Worm (Caenorhabditis elegans) whole organism, mixed stage, embryonic: ENCODE data around the gene F15E6.3.

Experiments
- M03D4.4 ChIP-seq: sonication (generic microtip); optimal IDR thresholded peaks from 2 replicates; lab custom pipeline; 2017; ENCODE audit warnings: mild to moderate bottlenecking, missing genetic modification characterization, missing compliant biosample characterization
- bed-3 ChIP-seq: fragments of 200-800 bp; sonication (Bioruptor generic); optimal IDR thresholded peaks from 3 replicates; lab custom pipeline; 2018; ENCODE audit warnings: mild to moderate bottlenecking, missing genetic modification characterization, moderate library complexity, missing compliant biosample characterization
- blmp-1 ChIP-seq: fragments of 150-350 bp; optimal IDR thresholded peaks from 2 replicates; lab custom pipeline; 2014; ENCODE audit warnings: missing biosample characterization, missing genetic modification characterization
- ceh-43 ChIP-seq: fragments of 200-800 bp; sonication (Bioruptor generic); optimal IDR thresholded peaks from 2 replicates; lab custom pipeline; 2018; ENCODE audit warnings: mild to moderate bottlenecking, missing genetic modification characterization, moderate library complexity, missing compliant biosample characterization
- ceh-83 ChIP-seq: fragments of 200-800 bp; sonication (Bioruptor generic); optimal IDR thresholded peaks from 2 replicates; lab custom pipeline; 2018; ENCODE audit warnings: mild to moderate bottlenecking, missing genetic modification characterization, missing compliant biosample characterization
- ces-1 ChIP-seq: fragments of 150-350 bp; optimal IDR thresholded peaks from 2 replicates; lab custom pipeline; 2014; ENCODE audit warnings: missing biosample characterization, missing genetic modification reagents, missing genetic modification characterization
- drap-1 ChIP-seq: fragments of 200-800 bp; sonication (Bioruptor generic); optimal IDR thresholded peaks from 3 replicates; lab custom pipeline; 2018; ENCODE audit warnings: mild to moderate bottlenecking, missing genetic modification characterization, missing compliant biosample characterization
- elt-1 ChIP-seq: sonication (generic microtip); optimal IDR thresholded peaks from 2 replicates; lab custom pipeline; 2017; ENCODE audit warnings: missing genetic modification characterization, mild to moderate bottlenecking, missing compliant biosample characterization, antibody characterized with exemption, moderate library complexity, borderline replicate concordance; ENCODE audit not compliant: insufficient read depth
- elt-3 ChIP-seq: fragments of 150-350 bp; optimal IDR thresholded peaks from 2 replicates; lab custom pipeline; 2014; ENCODE audit warnings: missing biosample characterization, missing genetic modification characterization
- flh-1 ChIP-seq: fragments of 200-800 bp; sonication (Bioruptor generic); optimal IDR thresholded peaks from 2 replicates; lab custom pipeline; 2018; ENCODE audit warnings: mild to moderate bottlenecking, missing genetic modification characterization, moderate library complexity, missing compliant biosample characterization
- ham-2 ChIP-seq: fragments of 200-800 bp; sonication (Bioruptor generic); optimal IDR thresholded peaks from 2 replicates; lab custom pipeline; 2018; ENCODE audit warnings: mild to moderate bottlenecking, missing genetic modification characterization, missing compliant biosample characterization
- hlh-1 ChIP-seq: fragments of 150-350 bp; optimal IDR thresholded peaks from 2 replicates; lab custom pipeline; 2014; ENCODE audit warnings: missing biosample characterization, missing genetic modification reagents, missing genetic modification characterization
- lin-32 ChIP-seq: fragments of 200-800 bp; sonication (Bioruptor generic); optimal IDR thresholded peaks from 2 replicates; lab custom pipeline; 2018; ENCODE audit warnings: mild to moderate bottlenecking, missing genetic modification characterization, missing compliant biosample characterization
- lsy-2 ChIP-seq: fragments of 150-350 bp; optimal IDR thresholded peaks from 2 replicates; lab custom pipeline; 2014; ENCODE audit warnings: missing biosample characterization, missing genetic modification characterization
- mab-5 ChIP-seq: fragments of 150-350 bp; optimal IDR thresholded peaks from 2 replicates; lab custom pipeline; 2014; ENCODE audit warnings: missing biosample characterization, missing genetic modification characterization
- mep-1 ChIP-seq: fragments of 150-350 bp; optimal IDR thresholded peaks from 2 replicates; lab custom pipeline; 2017; ENCODE audit warnings: missing biosample characterization, missing genetic modification reagents, missing genetic modification characterization, inconsistent platforms
- mls-2 ChIP-seq: sonication (generic microtip); optimal IDR thresholded peaks from 2 replicates; lab custom pipeline; 2016; ENCODE audit warnings: mild to moderate bottlenecking, missing genetic modification characterization, moderate library complexity, missing compliant biosample characterization
- nhr-12 ChIP-seq: fragments of 150-350 bp; optimal IDR thresholded peaks from 2 replicates; lab custom pipeline; 2014; ENCODE audit warnings: missing biosample characterization, missing genetic modification characterization
- nhr-2 ChIP-seq: fragments of 150-350 bp; optimal IDR thresholded peaks from 2 replicates; lab custom pipeline; 2014; ENCODE audit warnings: missing biosample characterization, missing genetic modification characterization
- nhr-237 ChIP-seq: fragments of 150-350 bp; optimal IDR thresholded peaks from 2 replicates; lab custom pipeline; 2014; ENCODE audit warnings: missing biosample characterization, missing genetic modification characterization
- nhr-28 ChIP-seq: fragments of 150-350 bp; optimal IDR thresholded peaks from 2 replicates; lab custom pipeline; 2014; ENCODE audit warnings: missing biosample characterization, missing genetic modification characterization
- sem-2 ChIP-seq: fragments of 200-800 bp; sonication (Bioruptor generic); optimal IDR thresholded peaks from 2 replicates; lab custom pipeline; 2018; ENCODE audit warnings: mild to moderate bottlenecking, missing genetic modification characterization, missing compliant biosample characterization
- sptf-1 ChIP-seq: sonication (generic microtip); optimal IDR thresholded peaks from 2 replicates; lab custom pipeline; 2017; ENCODE audit warnings: mild to moderate bottlenecking, missing genetic modification characterization, moderate library complexity, missing compliant biosample characterization
- tbx-8 ChIP-seq: fragments of 200-800 bp; sonication (Bioruptor generic); optimal IDR thresholded peaks from 2 replicates; lab custom pipeline; 2018; ENCODE audit warnings: mild to moderate bottlenecking, missing genetic modification characterization, moderate library complexity, missing compliant biosample characterization
- unc-120 ChIP-seq: sonication (generic microtip); optimal IDR thresholded peaks from 2 replicates; lab custom pipeline; 2017; ENCODE audit warnings: missing genetic modification characterization, missing compliant biosample characterization; ENCODE audit not compliant: poor library complexity, severe bottlenecking
- unc-39 ChIP-seq: fragments of 150-350 bp; optimal IDR thresholded peaks from 2 replicates; lab custom pipeline; 2014; ENCODE audit warnings: missing biosample characterization, missing genetic modification characterization
- unc-62 ChIP-seq: fragments of 150-350 bp; optimal IDR thresholded peaks from 2 replicates; lab custom pipeline; 2014; ENCODE audit warnings: missing biosample characterization, missing genetic modification reagents, missing genetic modification characterization
- zip-8 ChIP-seq: fragments of 150-350 bp; optimal IDR thresholded peaks from 2 replicates; lab custom pipeline; 2014; ENCODE audit warnings: missing biosample characterization, missing genetic modification characterization
- ztf-11 ChIP-seq: fragments of 150-350 bp; optimal IDR thresholded peaks from 2 replicates; lab custom pipeline; 2014; ENCODE audit warnings: missing biosample characterization, missing genetic modification characterization

F15E6.3 gene

ce11 chrIV:4265951-4266350 is 28.7 kb upstream of the F15E6.3 start:
- TF ChIP-seq ham-2 (GFP tag; lab: Kevin White, UChicago) (no peak), elt-1 (tag; lab: Kevin White, UChicago) (no peak), tbx-8 (GFP tag; lab: Kevin White, UChicago) (no peak), unc-120 (tag; lab: Kevin White, UChicago) (no peak)

ce11 chrIV:4267320-4267719 is 27.4 kb upstream of the F15E6.3 start, which contains the start of gene F36A4.4:
Gene F36A4.4 (plus strand): TSS chrIV:4267620.
- no peak for TF ChIP-seq mep-1
- TF ChIP-seq lin-32 (GFP tag; lab: Kevin White, UChicago), result no peak
- no peak for TF ChIP-seq nhr-12 (tag; lab: Kevin White, UChicago)
- TF ChIP-seq ceh-43 (GFP tag; lab: Kevin White, UChicago), result no peak
- no peak for TF ChIP-seq blmp-1 (tag; lab: Kevin White, UChicago)
- TF ChIP-seq zip-8 (tag; lab: Kevin White, UChicago), result no peak
- TF ChIP-seq bed-3 (GFP tag; lab: Kevin White, UChicago), result no peak
- TF ChIP-seq elt-3, result no peak
- no peak for TF ChIP-seq ztf-11 (tag; lab: Kevin White, UChicago)

- TF ChIP-seq elt-1 (tag; lab: Kevin White, UChicago) (no peak), lin-32 (GFP tag; lab: Kevin White, UChicago) (no peak), ces-1 (no peak), drap-1 (GFP tag; lab: Kevin White, UChicago) (no peak), nhr-237 (tag; lab: Kevin White, UChicago) (no peak), unc-62 (GFP tag; lab: Kevin White, UChicago) (no peak), nhr-28 (no peak), lsy-2 (tag; lab: Kevin White, UChicago) (no peak), ham-2 (GFP tag; lab: Kevin White, UChicago) (no peak), mab-5 (tag; lab: Kevin White, UChicago) (no peak), elt-3 (no peak), blmp-1 (tag; lab: Kevin White, UChicago) (no peak), nhr-12 (tag; lab: Kevin White, UChicago) (no peak), hlh-1 (tag; lab: Kevin White, UChicago) (no peak), mls-2 (no peak), unc-39 (tag; lab: Kevin White, UChicago) (no peak), nhr-2 (tag; lab: Kevin White, UChicago) (no peak), flh-1 (GFP tag; lab: Kevin White, UChicago) (no peak)
Measured at ce11 chrIV:4269308-4269707, 25.4 kb upstream of the F15E6.3 start, which contains the start of gene F36A4.3. Gene F36A4.3 (plus strand): TSS chrIV:4269608.

ce11 chrIV:4270925-4271324 is 23.8 kb upstream of the F15E6.3 start, which contains the start of gene F36A4.2:
Gene F36A4.2 (plus strand): TSS chrIV:4271225.
- no peak for TF ChIP-seq ham-2 (GFP tag; lab: Kevin White, UChicago)
- TF ChIP-seq sem-2 (GFP tag; lab: Kevin White, UChicago), result no peak
- no peak for TF ChIP-seq mab-5 (tag; lab: Kevin White, UChicago)

- TF ChIP-seq flh-1 (GFP tag; lab: Kevin White, UChicago) (no peak), zip-8 (tag; lab: Kevin White, UChicago) (no peak), nhr-12 (tag; lab: Kevin White, UChicago) (no peak), ztf-11 (tag; lab: Kevin White, UChicago) (no peak), nhr-28 (no peak), M03D4.4 (tag; lab: Kevin White, UChicago) (no peak), elt-1 (tag; lab: Kevin White, UChicago) (no peak), bed-3 (GFP tag; lab: Kevin White, UChicago) (no peak), ceh-83 (GFP tag; lab: Kevin White, UChicago) (no peak), sptf-1 (tag; lab: Kevin White, UChicago) (no peak), nhr-2 (tag; lab: Kevin White, UChicago) (no peak), mls-2 (no peak)
Measured at ce11 chrIV:4272167-4272566, 22.5 kb upstream of the F15E6.3 start, which contains the start of gene F36A4.1. Gene F36A4.1 (plus strand): TSS chrIV:4272467.
